Worm (Caenorhabditis elegans) whole organism, L3 larva: Measurements from ENCODE around the gene Y75B8A.25.

Experiments used
- ceh-28 ChIP-seq: fragments of 150-350 bp; optimal IDR thresholded peaks from 2 replicates; lab custom pipeline; 2014; ENCODE audit warnings: missing biosample characterization, missing genetic modification reagents, missing genetic modification characterization
- ceh-9 ChIP-seq: sonication (generic microtip); optimal IDR thresholded peaks from 2 replicates; lab custom pipeline; 2018; ENCODE audit warnings: missing biosample characterization, missing genetic modification characterization
- nhr-12 ChIP-seq: fragments of 150-350 bp; optimal IDR thresholded peaks from 2 replicates; lab custom pipeline; 2014; ENCODE audit warnings: missing biosample characterization, missing genetic modification characterization
- nhr-76 ChIP-seq: fragments of 150-350 bp; sonication (generic microtip); optimal IDR thresholded peaks from 5 replicates; lab custom pipeline; 2014; ENCODE audit warnings: missing biosample characterization, missing genetic modification characterization
- nhr-77 ChIP-seq: fragments of 150-350 bp; optimal IDR thresholded peaks from 2 replicates; lab custom pipeline; 2014; ENCODE audit warnings: missing biosample characterization, missing genetic modification characterization
- pqm-1 ChIP-seq: fragments of 150-350 bp; optimal IDR thresholded peaks from 2 replicates; lab custom pipeline; 2017; ENCODE audit warnings: missing biosample characterization, missing genetic modification characterization, inconsistent platforms
- snpc-4 ChIP-seq: fragments of 150-350 bp; optimal IDR thresholded peaks from 2 replicates; lab custom pipeline; 2014; ENCODE audit warnings: missing biosample characterization, missing genetic modification characterization

DNA sequence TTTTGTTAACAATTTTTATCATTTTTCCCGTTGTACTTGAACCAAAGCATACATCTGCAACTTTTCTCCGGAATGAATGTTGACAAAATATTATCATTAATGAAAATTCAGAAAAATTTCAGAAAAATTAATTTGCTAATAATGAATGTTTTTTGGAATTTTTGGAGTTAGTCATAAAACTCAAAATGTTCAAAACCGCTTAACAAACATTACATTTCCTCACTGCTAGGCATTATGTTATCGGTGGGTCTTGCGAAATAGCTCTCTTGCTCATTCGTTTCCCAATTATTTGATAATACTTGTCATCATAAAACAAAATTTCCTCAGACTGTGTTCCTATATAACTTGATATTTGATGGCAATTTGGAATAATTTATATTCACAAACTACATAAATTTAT, 39.0 kb downstream of the Y75B8A.25 start, which contains the start of gene Y75B8A.39:
- TF ChIP-seq ceh-9 (tag; lab: Kevin White, UChicago), result no peak
- TF ChIP-seq ceh-28 (tag; lab: Kevin White, UChicago), result no peak
- no peak for TF ChIP-seq snpc-4 (tag; lab: Kevin White, UChicago)
- TF ChIP-seq nhr-77 (tag; lab: Kevin White, UChicago), result no peak
- TF ChIP-seq pqm-1 (tag; lab: Kevin White, UChicago), result no peak
- TF ChIP-seq nhr-76 (tag; lab: Kevin White, UChicago), result no peak
- no peak for TF ChIP-seq nhr-12 (tag; lab: Kevin White, UChicago)
